Fruit fly (Drosophila melanogaster): ENCODE data around the gene Chc.

Gene Chc

DNA sequence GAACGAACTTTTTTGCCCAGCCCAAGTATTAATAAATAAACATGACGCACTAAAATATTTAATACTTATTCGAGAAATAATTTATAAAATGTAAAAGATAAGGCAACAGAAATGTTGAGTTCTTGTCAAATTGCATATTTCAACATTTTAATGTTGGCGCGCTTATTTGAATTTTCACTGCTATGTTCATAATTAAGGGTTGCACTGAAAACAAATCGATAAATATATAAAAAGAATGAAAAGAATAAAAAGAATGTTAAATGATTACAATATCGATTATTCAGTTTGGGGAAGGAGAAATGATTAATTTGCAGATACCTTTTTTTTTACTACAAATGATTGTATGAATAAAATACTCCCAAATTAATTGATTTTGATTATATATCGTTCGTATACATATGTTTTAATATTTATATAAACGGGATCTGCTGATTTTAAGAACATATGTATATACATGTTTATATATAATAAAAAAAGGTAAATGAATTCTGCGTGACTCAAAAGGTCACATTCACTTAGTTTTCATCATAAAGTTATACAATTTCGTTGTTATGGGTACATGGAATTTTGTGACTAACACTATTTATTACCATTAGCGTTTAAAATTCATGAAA lies 31.6 kb upstream of the Chc start:
- TF ChIP-seq CG9948 (tag; optimal IDR thresholded peaks at IDR 0.05) = no peak
- TF ChIP-seq CG14655 (GFP tag; optimal IDR thresholded peaks at IDR 0.05) = no peak
- TF ChIP-seq CG10348 (GFP tag; IDR thresholded peaks at IDR 0.05) = no peak
- no peak for TF ChIP-seq fd96Ca (GFP tag; IDR thresholded peaks at IDR 0.05)
- TF ChIP-seq CG17806 (tag; optimal IDR thresholded peaks at IDR 0.05) = no peak
- TF ChIP-seq CG15710 (tag; optimal IDR thresholded peaks at IDR 0.05) = no peak

DNA sequence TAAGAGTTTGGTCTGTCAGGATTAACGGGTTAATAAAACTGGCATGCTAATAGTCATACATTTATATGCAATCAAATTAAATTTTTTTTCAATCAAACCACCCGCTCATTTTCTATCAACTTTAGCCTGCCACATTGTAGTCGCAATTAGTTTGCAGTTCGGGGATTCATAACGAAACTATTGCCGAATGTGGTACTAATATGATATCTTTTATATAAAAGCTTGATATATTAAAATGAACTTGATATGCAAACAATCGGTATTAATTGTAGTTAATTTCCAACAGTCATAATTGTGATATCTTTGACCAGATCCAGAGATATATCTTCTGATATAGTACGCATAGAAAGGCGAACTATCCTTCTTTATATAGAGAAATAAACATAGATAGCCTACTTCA lies 30.7 kb upstream of the Chc start:
- TF ChIP-seq CG32121 (GFP tag; IDR thresholded peaks at IDR 0.05) = no peak
- no peak for TF ChIP-seq Snoo (tag; optimal IDR thresholded peaks at IDR 0.05)
- no peak for TF ChIP-seq Pif1A (GFP tag; optimal IDR thresholded peaks at IDR 0.05)
- TF ChIP-seq CG13204 (GFP tag; optimal IDR thresholded peaks at IDR 0.05) = no peak
- TF ChIP-seq D1 (tag; optimal IDR thresholded peaks at IDR 0.05) = no peak
- no peak for TF ChIP-seq CG15710 (tag; optimal IDR thresholded peaks at IDR 0.05)
- no peak for TF ChIP-seq gl (tag; optimal IDR thresholded peaks at IDR 0.05)
- no peak for TF ChIP-seq CG10348 (GFP tag; IDR thresholded peaks at IDR 0.05)
- no peak for TF ChIP-seq CG8301 (tag; optimal IDR thresholded peaks at IDR 0.05)
- TF ChIP-seq CG12605 (GFP tag; IDR thresholded peaks at IDR 0.05) = no peak

DNA sequence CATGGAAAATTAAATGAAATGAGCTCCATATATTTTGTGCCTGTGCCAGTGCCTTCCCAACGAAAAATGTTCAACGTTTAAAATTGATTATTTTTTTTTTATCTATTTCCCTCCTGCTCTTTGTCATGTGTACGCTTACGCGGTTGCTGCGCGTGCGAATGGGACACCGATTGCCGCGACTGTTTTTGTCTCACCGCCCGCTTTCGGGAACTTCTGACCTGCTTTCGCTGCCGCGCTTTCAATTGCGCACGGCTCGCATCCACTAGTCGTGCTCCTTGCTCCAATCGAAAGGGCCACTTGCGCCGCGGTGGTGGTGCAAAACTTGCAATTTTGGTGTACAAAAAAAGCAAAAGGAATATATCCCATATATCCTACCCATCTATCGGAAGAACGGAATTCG lies 25.2 kb upstream of the Chc start:
- TF ChIP-seq CG9948 (tag; optimal IDR thresholded peaks at IDR 0.05) = peak; percentile 24
- TF ChIP-seq Pif1A (GFP tag; optimal IDR thresholded peaks at IDR 0.05) = peak; percentile 51
- no peak for TF ChIP-seq CG10348 (GFP tag; IDR thresholded peaks at IDR 0.05)
- peak; percentile 84 for TF ChIP-seq CG4496 (GFP tag; IDR thresholded peaks at IDR 0.05)
- TF ChIP-seq CG32121 (GFP tag; IDR thresholded peaks at IDR 0.05) = peak; percentile 76
- TF ChIP-seq CG8301 (tag; optimal IDR thresholded peaks at IDR 0.05) = peak; percentile 24
- TF ChIP-seq Snoo (tag; optimal IDR thresholded peaks at IDR 0.05) = peak; percentile 28
- peak; percentile 49 for TF ChIP-seq gl (tag; optimal IDR thresholded peaks at IDR 0.05)
- peak; percentile 59 for TF ChIP-seq CG13204 (GFP tag; optimal IDR thresholded peaks at IDR 0.05)
- TF ChIP-seq D1 (tag; optimal IDR thresholded peaks at IDR 0.05) = no peak
- TF ChIP-seq CG34367 (tag; optimal IDR thresholded peaks at IDR 0.05) = peak; percentile 60
- peak; percentile 75 for TF ChIP-seq Ets98B (GFP tag; IDR thresholded peaks at IDR 0.05)
- TF ChIP-seq Pif1B (GFP tag; optimal IDR thresholded peaks at IDR 0.05) = peak; percentile 64
- peak; percentile 27 for TF ChIP-seq CG17806 (tag; optimal IDR thresholded peaks at IDR 0.05)
- TF ChIP-seq CG15710 (tag; optimal IDR thresholded peaks at IDR 0.05) = peak; percentile 58
- TF ChIP-seq EcR (GFP tag; optimal IDR thresholded peaks at IDR 0.05) = peak; percentile 45
- peak; percentile 31; the same call in 1 of the 2 replicates for TF ChIP-seq CG12605 (GFP tag; IDR thresholded peaks at IDR 0.05)
- TF ChIP-seq CG8159 (tag; optimal IDR thresholded peaks at IDR 0.05) = peak; percentile 52
- TF ChIP-seq fd96Ca (GFP tag; IDR thresholded peaks at IDR 0.05) = no peak
- 0 out of 2 replicates have a peak, but pooled peaks have one; percentile 42 for TF ChIP-seq rn (GFP tag; IDR thresholded peaks at IDR 0.05)
- peak; percentile 63 for TF ChIP-seq CG14655 (GFP tag; optimal IDR thresholded peaks at IDR 0.05)

DNA sequence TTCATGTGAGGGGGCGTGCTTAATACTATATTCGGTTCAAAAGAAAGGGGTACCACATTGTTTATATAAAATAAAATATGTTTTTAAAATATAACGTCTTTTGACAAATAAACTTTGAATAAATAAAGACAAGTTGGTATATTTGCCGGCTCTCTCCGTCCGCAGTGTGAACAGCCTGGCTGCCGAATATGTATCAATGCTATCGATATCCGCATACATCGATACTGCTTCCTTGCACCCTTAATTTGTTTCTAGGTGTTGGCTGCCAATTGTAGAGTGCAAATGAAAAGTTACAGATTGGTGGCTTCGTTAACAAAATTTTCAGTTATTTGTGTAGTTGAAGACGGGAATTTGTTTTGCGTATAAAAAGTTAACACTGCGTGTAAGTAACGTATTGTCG lies 24.6 kb upstream of the Chc start, which contains the start of gene Gbeta13F:
Gbeta13F (plus strand) TSS at position 247 of the 400 bp plus-strand sequence.
- TF ChIP-seq EcR (GFP tag; optimal IDR thresholded peaks at IDR 0.05) (no peak), CG34367 (tag; optimal IDR thresholded peaks at IDR 0.05) (no peak), CG4496 (GFP tag; IDR thresholded peaks at IDR 0.05) (peak; percentile 33; the same call in 2 of the 3 replicates)

DNA sequence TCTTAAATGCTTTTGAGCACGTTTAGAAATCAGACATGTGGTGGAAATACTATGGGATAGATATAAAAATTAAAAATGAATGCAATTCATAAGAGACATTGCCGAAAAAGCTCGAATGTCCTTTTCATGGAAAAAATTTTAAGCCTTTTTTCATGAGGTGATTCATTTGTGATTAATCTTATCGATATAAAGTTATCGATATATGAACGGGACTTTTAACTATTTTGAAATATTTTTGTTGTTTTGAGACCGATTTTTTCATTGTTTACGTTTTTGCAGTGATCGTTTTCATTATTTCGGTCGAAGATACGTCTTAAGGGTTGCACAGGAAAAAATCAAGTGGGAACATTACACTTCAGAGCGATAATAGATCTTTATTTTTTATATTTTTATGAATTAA lies 24.1 kb upstream of the Chc start, which contains the start of gene AlkB:
AlkB (minus strand) TSS at position 101 of the 400 bp plus-strand sequence.
- TF ChIP-seq EcR (GFP tag; optimal IDR thresholded peaks at IDR 0.05) = no peak
- TF ChIP-seq rn (GFP tag; IDR thresholded peaks at IDR 0.05) = no peak
- TF ChIP-seq CG34367 (tag; optimal IDR thresholded peaks at IDR 0.05) = no peak
- TF ChIP-seq CG13204 (GFP tag; optimal IDR thresholded peaks at IDR 0.05) = no peak
- TF ChIP-seq Pif1B (GFP tag; optimal IDR thresholded peaks at IDR 0.05) = no peak
- no peak for TF ChIP-seq Pif1A (GFP tag; optimal IDR thresholded peaks at IDR 0.05)
- TF ChIP-seq fd96Ca (GFP tag; IDR thresholded peaks at IDR 0.05) = no peak
- no peak for TF ChIP-seq gl (tag; optimal IDR thresholded peaks at IDR 0.05)
- TF ChIP-seq CG4496 (GFP tag; IDR thresholded peaks at IDR 0.05) = no peak
- TF ChIP-seq CG17806 (tag; optimal IDR thresholded peaks at IDR 0.05) = no peak
- TF ChIP-seq CG15710 (tag; optimal IDR thresholded peaks at IDR 0.05) = no peak
- no peak for TF ChIP-seq D1 (tag; optimal IDR thresholded peaks at IDR 0.05)
- TF ChIP-seq CG10348 (GFP tag; IDR thresholded peaks at IDR 0.05) = no peak
- no peak for TF ChIP-seq CG9948 (tag; optimal IDR thresholded peaks at IDR 0.05)
- no peak for TF ChIP-seq Ets98B (GFP tag; IDR thresholded peaks at IDR 0.05)
- no peak for TF ChIP-seq CG32121 (GFP tag; IDR thresholded peaks at IDR 0.05)
- TF ChIP-seq CG14655 (GFP tag; optimal IDR thresholded peaks at IDR 0.05) = no peak
- no peak for TF ChIP-seq CG8159 (tag; optimal IDR thresholded peaks at IDR 0.05)

DNA sequence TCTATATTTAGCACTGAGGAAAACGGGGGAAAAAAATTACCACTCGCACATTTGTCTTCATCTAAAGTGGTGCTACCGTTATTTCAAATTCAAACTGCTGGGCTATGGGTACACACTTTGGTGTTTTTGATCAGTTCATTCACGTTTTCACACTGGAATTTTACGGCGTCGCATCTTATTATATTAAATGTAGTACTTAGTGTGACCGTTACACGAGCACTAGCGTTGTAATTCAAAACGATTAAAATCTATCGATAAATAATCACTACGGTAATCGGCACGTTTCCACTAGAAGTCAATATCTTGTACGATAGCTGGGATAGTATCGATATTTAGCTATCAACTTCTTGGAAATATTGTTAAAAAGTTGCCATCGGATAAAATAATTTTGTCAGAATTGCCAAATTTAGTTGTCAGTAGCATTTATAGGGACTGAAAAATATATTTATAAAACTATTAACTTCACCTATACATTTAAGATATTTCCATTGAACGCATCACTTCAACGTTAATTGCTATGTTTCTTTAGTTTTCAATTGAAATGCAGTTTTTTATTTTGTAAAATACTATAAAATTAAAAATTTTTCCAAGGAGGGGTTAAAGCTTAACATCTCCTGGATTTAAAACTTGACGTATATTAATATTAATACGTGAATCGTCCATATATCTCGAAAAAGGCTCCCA lies 22.5 kb upstream of the Chc start, which contains the start of the genes CG46440 and Myb:
CG46440 (minus strand) TSS at position 223 of the 684 bp plus-strand sequence.
Myb (minus strand) TSS at position 223 of the 684 bp plus-strand sequence.
- no peak for TF ChIP-seq gl (tag; optimal IDR thresholded peaks at IDR 0.05)
- TF ChIP-seq rn (GFP tag; IDR thresholded peaks at IDR 0.05) = no peak
- TF ChIP-seq CG4496 (GFP tag; IDR thresholded peaks at IDR 0.05) = 0 out of 3 replicates have a peak, but pooled peaks have one; percentile 29
- TF ChIP-seq CG8301 (tag; optimal IDR thresholded peaks at IDR 0.05) = no peak
- TF ChIP-seq CG15710 (tag; optimal IDR thresholded peaks at IDR 0.05) = no peak
- 0 out of 2 replicates have a peak, but pooled peaks have one; percentile 7 for TF ChIP-seq Ets98B (GFP tag; IDR thresholded peaks at IDR 0.05)
- no peak for TF ChIP-seq CG8159 (tag; optimal IDR thresholded peaks at IDR 0.05)
- no peak for TF ChIP-seq CG9948 (tag; optimal IDR thresholded peaks at IDR 0.05)
- no peak for TF ChIP-seq CG10348 (GFP tag; IDR thresholded peaks at IDR 0.05)
- TF ChIP-seq CG12605 (GFP tag; IDR thresholded peaks at IDR 0.05) = no peak
- TF ChIP-seq fd96Ca (GFP tag; IDR thresholded peaks at IDR 0.05) = no peak
- TF ChIP-seq Pif1B (GFP tag; optimal IDR thresholded peaks at IDR 0.05) = no peak
